Fruit fly (Drosophila melanogaster) S2 (cell line): ENCODE measurements around the gene CG9389.

Experiments
- CG8478 ChIP-seq: fragments of >200 bp; optimal IDR thresholded peaks from 2 replicates; lab custom pipeline; 2018
- CTCF ChIP-seq, 2 experiments: fragments of >200 bp; optimal IDR thresholded peaks; 2 replicates each; lab custom pipeline; 2018

dm6 chr3L:21319313-21319907 is 49.0 kb upstream of the CG9389 start:
- TF ChIP-seq CG8478 (lab: Kevin White, UChicago) = no peak
- TF ChIP-seq CTCF (optimal IDR thresholded peaks at IDR 0.05; lab: Kevin White, UChicago) = no peak
